Worm (Caenorhabditis elegans): Measurements from ENCODE around the gene spin-4.

spin-4 gene

DNA sequence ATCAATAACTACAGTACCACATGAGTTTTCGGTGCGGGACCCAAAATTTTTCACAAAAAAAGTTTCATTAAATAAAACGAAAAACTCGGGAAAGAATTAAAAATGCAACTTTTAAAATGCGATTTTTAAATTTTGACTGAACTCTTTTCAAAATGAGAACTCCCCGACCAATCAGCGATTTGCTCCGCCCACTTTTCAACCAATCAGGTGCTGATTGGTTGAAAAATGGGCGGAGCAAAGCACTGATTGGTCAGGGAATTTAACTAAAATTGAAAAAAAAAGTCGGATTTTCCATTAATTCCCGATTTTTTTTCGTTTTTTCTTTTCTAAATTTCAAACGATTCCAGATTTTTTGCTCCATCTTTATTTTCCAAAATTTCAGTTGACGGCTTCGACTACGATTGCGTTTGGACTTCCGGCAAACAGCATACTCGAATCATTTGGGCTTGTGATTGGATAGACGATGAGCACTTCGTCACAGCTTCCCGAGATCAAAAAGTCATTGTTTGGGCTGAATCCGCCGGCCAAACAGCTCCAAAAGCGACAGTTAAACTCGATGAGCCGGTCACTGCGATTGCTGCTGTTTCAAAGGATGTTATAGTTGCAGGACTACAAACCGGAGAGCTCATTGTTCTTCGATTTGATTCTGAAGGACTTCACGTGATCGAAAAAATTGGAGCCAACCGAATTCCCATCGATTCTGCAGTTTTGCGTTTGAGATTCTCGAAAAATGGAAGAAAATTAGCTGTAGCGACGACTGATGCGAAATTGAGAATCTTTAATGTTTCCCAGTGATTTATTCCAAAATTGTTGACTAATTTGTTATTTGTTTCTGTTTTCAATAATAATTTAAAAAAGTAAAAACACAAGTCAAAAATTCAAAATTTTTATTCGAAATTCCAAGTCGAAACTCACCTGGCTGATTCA, 2.5 kb upstream of the spin-4 start:
- TF ChIP-seq dao-5 (tag; optimal IDR thresholded peaks at IDR 0.05) = no peak
- no peak for TF ChIP-seq W03F9.2 (tag; optimal IDR thresholded peaks at IDR 0.05)
- TF ChIP-seq him-1 (tag; optimal IDR thresholded peaks at IDR 0.05) = no peak

DNA sequence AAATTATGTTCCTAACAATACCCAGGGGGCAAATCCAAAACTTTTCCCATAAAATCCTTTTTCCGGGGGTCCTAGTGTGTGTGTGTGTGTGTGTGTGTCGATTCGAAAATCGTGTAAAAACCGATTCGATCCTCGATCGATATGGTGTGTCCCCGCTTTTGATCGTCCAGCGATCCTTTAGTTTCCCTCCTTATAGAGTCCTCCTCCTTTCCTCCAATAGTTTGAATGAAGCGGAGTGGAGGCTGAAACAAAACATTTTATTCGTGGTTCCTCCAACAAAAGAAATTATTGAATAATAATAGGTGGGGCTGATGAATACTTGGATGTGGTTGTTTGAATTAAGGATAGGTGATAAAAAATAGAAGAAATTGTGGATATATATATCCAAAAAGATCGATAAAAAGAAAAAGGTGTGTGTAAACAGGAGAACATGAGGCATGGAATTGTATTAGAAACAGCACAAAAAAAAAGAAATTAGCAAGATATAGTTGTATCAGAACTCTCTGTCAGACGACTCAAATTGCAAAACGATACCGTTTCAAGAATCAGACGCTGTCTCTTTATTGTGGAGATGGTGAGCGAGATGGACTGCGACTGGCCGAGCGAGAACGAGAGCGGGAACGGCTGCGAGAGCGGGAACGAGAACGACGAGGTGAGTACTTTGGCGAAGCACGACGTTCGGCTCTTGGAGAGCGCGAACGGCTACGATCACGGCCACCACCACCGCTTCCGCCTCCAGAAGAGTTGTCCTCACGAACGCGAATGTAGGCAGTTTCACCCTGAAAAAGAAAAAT, 1.5 kb upstream of the spin-4 start:
- TF ChIP-seq dao-5 (tag; optimal IDR thresholded peaks at IDR 0.05) = no peak

DNA sequence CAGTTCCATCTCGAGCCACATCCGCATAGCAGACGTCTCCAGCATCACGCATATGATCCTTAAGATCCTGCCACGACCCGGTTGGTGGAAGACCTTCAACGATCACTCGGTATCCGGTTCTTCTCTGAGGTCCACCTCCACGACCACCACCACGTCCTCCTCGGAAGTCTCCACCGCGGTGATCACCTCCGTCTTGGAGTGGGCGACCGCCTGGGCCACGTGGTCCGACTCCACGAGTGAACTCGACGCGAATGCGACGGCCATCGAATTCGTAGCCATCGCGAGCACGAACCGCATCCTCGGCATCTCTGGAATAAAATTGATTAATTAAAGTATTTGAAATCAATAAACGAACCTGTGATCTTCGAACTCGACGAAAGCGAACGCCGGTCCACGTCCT, 736 bp upstream of the spin-4 start:
- TF ChIP-seq him-1 (tag; optimal IDR thresholded peaks at IDR 0.05) (no peak), dao-5 (tag; optimal IDR thresholded peaks at IDR 0.05) (no peak), W03F9.2 (tag; optimal IDR thresholded peaks at IDR 0.05) (no peak)

DNA sequence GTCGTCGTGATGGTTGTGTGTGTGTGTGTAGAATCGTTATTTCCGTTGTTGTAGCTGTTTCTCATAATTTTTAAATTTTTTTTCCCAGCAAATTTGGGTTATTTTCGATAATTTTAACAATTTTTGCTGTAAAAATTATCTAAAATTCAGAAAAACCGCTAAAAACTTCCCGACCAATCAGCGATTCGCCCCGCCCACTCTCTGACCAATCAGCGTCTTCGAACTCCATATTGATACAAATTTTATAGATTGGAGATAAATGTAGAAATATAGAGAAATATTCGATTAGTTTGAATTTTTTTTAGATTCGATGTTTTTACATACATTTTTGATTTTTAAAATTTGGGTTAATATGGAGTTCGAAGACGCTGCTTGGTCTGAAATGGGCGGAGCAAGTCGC, 9.5 kb downstream of the spin-4 start:
- TF ChIP-seq him-1 (tag; optimal IDR thresholded peaks at IDR 0.05) = no peak
- no peak for TF ChIP-seq W03F9.2 (tag; optimal IDR thresholded peaks at IDR 0.05)
- TF ChIP-seq dao-5 (tag; optimal IDR thresholded peaks at IDR 0.05) = no peak

DNA sequence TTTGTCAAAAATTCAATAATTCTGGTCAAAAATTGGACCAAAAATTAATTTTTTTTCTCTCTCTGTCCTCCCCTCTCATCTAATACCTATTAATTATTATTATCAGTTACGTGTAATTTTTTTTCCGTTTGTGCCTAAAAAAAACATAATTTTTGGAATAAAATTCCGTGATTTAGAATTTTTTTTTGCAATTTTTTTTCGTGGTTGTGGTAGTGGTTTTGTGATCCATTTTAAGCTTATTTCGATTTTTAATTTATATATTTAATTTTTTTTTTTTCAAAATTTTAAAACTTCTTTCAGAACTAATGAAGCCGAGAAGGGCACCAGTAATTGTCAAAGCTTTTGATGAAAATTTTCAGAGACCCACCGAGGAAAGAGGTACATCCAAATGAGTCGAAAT, 11.1 kb downstream of the spin-4 start, which contains the start of gene sas-1:
Gene sas-1 (plus strand): TSS at position 301 of the 400 bp plus-strand sequence.
- TF ChIP-seq him-1 (tag; optimal IDR thresholded peaks at IDR 0.05) = no peak
- TF ChIP-seq dao-5 (tag; optimal IDR thresholded peaks at IDR 0.05) = no peak
- no peak for TF ChIP-seq W03F9.2 (tag; optimal IDR thresholded peaks at IDR 0.05)

DNA sequence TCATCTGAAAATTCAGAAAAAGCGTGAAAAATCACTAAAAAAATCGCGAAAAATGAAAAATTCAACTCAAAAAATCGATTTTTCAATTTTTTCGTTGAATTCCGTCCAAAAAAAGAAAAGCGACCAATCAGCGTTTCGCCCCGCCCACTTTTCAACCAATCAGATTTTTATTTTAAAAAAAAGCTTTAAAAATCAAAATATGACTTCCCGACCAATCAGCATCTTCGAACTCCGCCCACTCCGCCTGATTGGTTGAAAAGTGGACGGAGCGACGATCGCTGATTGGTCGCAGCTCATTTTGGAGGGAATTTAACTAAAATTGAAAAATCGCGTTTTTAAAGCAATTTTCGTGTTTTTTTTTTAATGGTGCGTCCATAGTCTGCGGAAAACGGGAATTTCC, 14.3 kb downstream of the spin-4 start:
- TF ChIP-seq dao-5 (tag; optimal IDR thresholded peaks at IDR 0.05) (no peak), him-1 (tag; optimal IDR thresholded peaks at IDR 0.05) (no peak), W03F9.2 (tag; optimal IDR thresholded peaks at IDR 0.05) (no peak)

DNA sequence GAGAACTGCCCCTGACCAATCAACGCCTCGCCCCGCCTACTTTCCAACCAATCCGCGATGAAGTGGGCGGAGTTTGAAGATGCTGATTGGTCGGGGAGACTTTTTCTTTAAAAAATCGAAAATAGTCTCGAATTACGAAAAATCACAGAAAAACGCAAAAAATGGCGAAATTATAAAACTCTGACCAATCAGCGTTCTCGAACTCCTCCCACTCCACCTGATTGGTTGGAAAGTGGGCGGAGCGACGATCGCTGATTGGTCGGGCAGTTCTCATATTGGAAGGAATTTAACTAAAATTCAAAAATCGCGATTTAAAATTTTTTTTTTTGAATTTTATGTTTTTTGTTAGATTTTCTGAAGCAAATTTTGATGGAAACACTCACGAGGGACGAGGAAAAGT, 15.1 kb downstream of the spin-4 start:
- no peak for TF ChIP-seq dao-5 (tag; optimal IDR thresholded peaks at IDR 0.05)
- TF ChIP-seq W03F9.2 (tag; optimal IDR thresholded peaks at IDR 0.05) = no peak
- no peak for TF ChIP-seq him-1 (tag; optimal IDR thresholded peaks at IDR 0.05)

DNA sequence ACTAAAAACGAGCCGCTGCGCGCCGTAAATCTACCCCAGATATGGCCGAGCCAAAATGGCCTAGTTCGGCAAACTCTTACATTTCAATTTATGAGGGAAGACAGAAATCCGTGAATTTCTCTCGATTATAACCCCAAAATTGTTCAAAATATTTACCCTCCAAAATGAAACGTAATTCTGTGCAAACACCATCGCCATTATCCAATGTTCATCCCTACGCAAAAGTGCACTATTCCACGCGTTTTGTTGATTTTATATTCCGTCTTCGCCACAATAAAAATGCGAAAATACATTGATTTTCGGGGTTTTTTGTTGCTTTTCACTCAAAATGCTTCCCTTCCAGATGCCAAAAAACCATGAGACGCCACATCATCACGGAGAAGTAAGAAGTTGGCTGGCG, 23.1 kb downstream of the spin-4 start, which contains the start of gene hut-1:
Gene hut-1 (plus strand): TSS at position 344 of the 400 bp plus-strand sequence.
- TF ChIP-seq W03F9.2 (tag; optimal IDR thresholded peaks at IDR 0.05) (no peak), him-1 (tag; optimal IDR thresholded peaks at IDR 0.05) (no peak), dao-5 (tag; optimal IDR thresholded peaks at IDR 0.05) (no peak)

DNA sequence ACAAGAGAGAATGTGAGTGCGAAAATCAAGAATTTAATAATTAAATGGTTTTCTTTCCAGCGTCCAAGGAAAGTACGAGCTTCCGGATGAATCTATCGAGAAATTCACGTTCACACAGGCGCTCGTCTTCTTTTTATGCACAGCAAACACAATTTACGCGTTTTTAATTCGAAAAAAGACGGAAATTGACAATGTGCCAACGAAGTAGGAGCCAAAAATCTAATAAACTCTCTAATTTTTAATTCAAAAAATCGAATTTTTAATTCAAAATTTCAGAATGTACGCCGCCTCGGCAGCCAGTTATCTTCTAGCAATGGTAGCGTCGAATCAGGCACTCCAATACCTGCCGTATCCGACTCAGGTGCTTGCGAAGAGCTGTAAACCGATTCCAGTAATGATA, 23.6 kb downstream of the spin-4 start:
- TF ChIP-seq him-1 (tag; optimal IDR thresholded peaks at IDR 0.05) (no peak), W03F9.2 (tag; optimal IDR thresholded peaks at IDR 0.05) (no peak), dao-5 (tag; optimal IDR thresholded peaks at IDR 0.05) (no peak)

DNA sequence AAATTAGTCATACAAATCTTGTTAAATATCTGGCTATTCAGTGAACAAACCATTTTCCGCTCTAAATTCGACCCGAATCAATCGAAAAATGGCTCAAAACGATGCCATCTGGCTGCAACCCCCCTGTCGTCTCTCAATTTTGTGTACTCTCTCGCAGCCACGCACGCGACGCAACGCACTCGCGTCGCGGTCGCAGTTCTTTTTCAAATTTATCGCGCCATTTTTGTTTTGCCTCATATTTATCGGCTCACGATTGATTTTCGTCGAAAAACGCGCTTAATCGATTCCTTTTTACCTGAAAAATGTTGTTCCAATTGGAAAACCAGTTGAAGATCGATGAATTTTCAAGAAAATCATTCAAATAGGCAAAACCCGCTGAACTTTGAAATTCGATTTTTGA, 25.7 kb downstream of the spin-4 start:
- TF ChIP-seq dao-5 (tag; optimal IDR thresholded peaks at IDR 0.05) = no peak
- TF ChIP-seq him-1 (tag; optimal IDR thresholded peaks at IDR 0.05) = no peak
- no peak for TF ChIP-seq W03F9.2 (tag; optimal IDR thresholded peaks at IDR 0.05)

DNA sequence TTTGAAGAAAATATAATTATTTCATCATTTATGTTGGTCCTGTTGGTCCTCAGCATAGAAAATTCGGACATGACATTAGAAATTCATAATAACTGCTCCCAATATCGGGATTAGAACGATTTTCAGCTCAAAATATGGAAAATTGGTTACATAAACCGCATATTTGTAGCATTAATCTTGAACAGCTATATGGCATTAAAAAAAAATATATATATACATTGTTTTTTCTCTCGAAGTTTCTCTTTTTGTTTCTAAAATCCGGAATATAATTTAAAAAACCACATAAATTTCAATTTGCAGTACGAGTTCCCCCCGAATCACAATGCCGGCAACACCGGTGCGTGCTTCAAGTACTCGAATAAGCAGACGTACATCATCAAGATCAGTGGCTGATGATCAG, 26.1 kb downstream of the spin-4 start, which contains the start of gene ssl-1:
Gene ssl-1 (plus strand): TSS at position 301 of the 400 bp plus-strand sequence.
- TF ChIP-seq W03F9.2 (tag; optimal IDR thresholded peaks at IDR 0.05) = no peak
- no peak for TF ChIP-seq dao-5 (tag; optimal IDR thresholded peaks at IDR 0.05)
- TF ChIP-seq him-1 (tag; optimal IDR thresholded peaks at IDR 0.05) = no peak

DNA sequence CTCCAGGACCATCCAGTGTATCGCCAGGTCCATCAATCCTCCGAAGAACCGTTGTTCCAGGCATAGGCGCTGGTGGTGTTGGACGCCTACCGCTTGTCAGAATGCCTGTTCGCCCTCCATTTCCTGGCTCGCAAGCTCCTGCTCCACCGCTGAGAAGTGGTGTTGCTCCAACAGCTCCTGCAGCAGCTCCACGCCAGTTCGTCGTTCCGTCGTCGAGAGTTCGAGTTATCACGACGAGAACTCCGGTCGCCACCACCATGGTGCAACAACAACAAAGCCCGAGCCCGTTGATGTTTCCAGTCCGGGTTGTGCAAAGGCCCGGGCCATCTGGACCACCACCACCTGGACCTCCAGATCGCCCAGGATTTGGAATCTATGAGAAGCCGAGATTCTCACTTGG, 40.0 kb downstream of the spin-4 start:
- TF ChIP-seq dao-5 (tag; optimal IDR thresholded peaks at IDR 0.05) = no peak
- no peak for TF ChIP-seq him-1 (tag; optimal IDR thresholded peaks at IDR 0.05)
- no peak for TF ChIP-seq W03F9.2 (tag; optimal IDR thresholded peaks at IDR 0.05)

DNA sequence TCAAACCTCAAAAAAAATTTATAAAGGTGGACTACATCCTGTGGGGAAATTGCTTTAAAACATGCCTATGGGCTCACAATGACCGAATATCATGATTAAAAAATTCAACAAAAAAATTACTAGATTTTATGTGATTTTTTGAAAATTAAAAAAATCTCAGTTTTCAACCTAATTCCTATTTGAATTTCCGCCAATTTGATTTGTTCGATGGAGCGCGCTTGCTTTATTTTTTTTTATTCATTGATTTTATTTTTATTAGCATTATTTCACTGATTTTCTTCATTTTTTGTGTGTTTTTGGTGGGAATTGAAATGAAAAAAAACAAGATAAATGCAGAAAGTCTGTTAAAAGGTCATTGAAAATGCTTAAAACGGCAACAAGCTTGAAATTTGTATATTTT, 50.8 kb downstream of the spin-4 start:
- TF ChIP-seq W03F9.2 (tag; optimal IDR thresholded peaks at IDR 0.05) (no peak), him-1 (tag; optimal IDR thresholded peaks at IDR 0.05) (no peak), dao-5 (tag; optimal IDR thresholded peaks at IDR 0.05) (no peak)

DNA sequence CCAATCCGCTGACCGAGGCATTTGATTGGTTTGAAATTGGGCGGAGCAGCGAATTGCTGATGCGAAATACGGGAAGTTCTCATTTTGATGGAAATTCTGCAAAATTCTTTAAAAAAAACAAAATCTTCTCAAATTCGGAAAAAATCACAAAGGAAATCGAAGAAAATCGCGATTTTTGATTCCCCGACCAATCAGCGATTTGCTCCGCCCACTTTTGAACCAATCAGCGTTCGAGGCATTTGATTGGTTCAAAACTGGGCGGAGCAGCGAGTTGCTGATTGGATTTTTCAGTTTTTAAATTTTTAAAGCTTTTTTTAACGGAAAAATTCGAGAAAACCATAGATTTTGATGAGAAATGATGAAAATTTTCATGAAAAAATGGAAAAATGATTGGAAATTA, 52.2 kb downstream of the spin-4 start:
- TF ChIP-seq him-1 (tag; optimal IDR thresholded peaks at IDR 0.05) (no peak), dao-5 (tag; optimal IDR thresholded peaks at IDR 0.05) (no peak), W03F9.2 (tag; optimal IDR thresholded peaks at IDR 0.05) (no peak)

Data from whole organism, L4/young adult.